Fruit fly (Drosophila melanogaster): Measurements from ENCODE around the gene Taf7.

The Taf7 gene

dm6 chr3R:7907311-7907710, at the start of gene Taf7, which contains the start of gene EMC1 (continued):
- TF ChIP-seq CG10267 (tag; optimal IDR thresholded peaks at IDR 0.05), result peak; percentile 55
- TF ChIP-seq pzg (GFP tag; optimal IDR thresholded peaks at IDR 0.05), result peak; percentile 83
- TF ChIP-seq Mrtf (GFP tag; IDR thresholded peaks at IDR 0.05), result no peak
- TF ChIP-seq zfh2 (GFP tag; optimal IDR thresholded peaks at IDR 0.05), result peak; percentile 58
- TF ChIP-seq croc (GFP tag; conservative IDR thresholded peaks at IDR 0.05), result no peak
- TF ChIP-seq Poxn (GFP tag; IDR thresholded peaks at IDR 0.05), result no peak
- no peak for TF ChIP-seq bowl (GFP tag; IDR thresholded peaks at IDR 0.05)
- no peak for TF ChIP-seq HHEX (GFP tag; optimal IDR thresholded peaks at IDR 0.05)
- TF ChIP-seq tx (GFP tag; optimal IDR thresholded peaks at IDR 0.05), result peak; percentile 17
- TF ChIP-seq CG6689 (GFP tag; IDR thresholded peaks at IDR 0.05), result no peak
- TF ChIP-seq CG12744 (GFP tag; optimal IDR thresholded peaks at IDR 0.05), result no peak
- no peak for TF ChIP-seq pan (optimal IDR thresholded peaks at IDR 0.05)
- no peak for TF ChIP-seq pan (GFP tag; optimal IDR thresholded peaks at IDR 0.05 in 1 of 2, IDR thresholded peaks at IDR 0.05 in 1 of 2)
- no peak for TF ChIP-seq CG10565 (GFP tag; optimal IDR thresholded peaks at IDR 0.05)
- TF ChIP-seq luna (GFP tag; optimal IDR thresholded peaks at IDR 0.05), result peak; percentile 13
- TF ChIP-seq CG30020 (tag; optimal IDR thresholded peaks at IDR 0.05), result peak; percentile 86
- peak; percentile 50 for TF ChIP-seq CG9876 (GFP tag; optimal IDR thresholded peaks at IDR 0.05)
- no peak for TF ChIP-seq CG15269 (tag; optimal IDR thresholded peaks at IDR 0.05)
- TF ChIP-seq Bgb (GFP tag; IDR thresholded peaks at IDR 0.05; ENCODE audit: partially characterized antibody), result peak; percentile 87
- TF ChIP-seq odd (GFP tag; optimal IDR thresholded peaks at IDR 0.05), result no peak
- no peak for TF ChIP-seq salm (tag; optimal IDR thresholded peaks at IDR 0.05)
- no peak for TF ChIP-seq caup (GFP tag; optimal IDR thresholded peaks at IDR 0.05; ENCODE audit: severe bottlenecking)
- TF ChIP-seq peb (GFP tag; IDR thresholded peaks at IDR 0.05), result no peak
- TF ChIP-seq maf-S (GFP tag; optimal IDR thresholded peaks at IDR 0.05), result peak; percentile 28
- peak; percentile 68 for TF ChIP-seq Elba2 (GFP tag; optimal IDR thresholded peaks at IDR 0.05)
- TF ChIP-seq CG1792 (GFP tag; optimal IDR thresholded peaks at IDR 0.05), result peak; percentile 39
- peak; percentile 60 for TF ChIP-seq CG7786 (GFP tag; optimal IDR thresholded peaks at IDR 0.05)
- TF ChIP-seq CG31224 (GFP tag; IDR thresholded peaks at IDR 0.05), result no peak
- TF ChIP-seq CG1024 (GFP tag; IDR thresholded peaks at IDR 0.05), result no peak
- TF ChIP-seq eve (GFP tag; optimal IDR thresholded peaks at IDR 0.05), result no peak
- TF ChIP-seq CG33557 (GFP tag; optimal IDR thresholded peaks at IDR 0.05), result peak; percentile 52
- TF ChIP-seq wor (GFP tag; IDR thresholded peaks at IDR 0.05), result no peak
- no peak for TF ChIP-seq CG11723 (GFP tag; optimal IDR thresholded peaks at IDR 0.05)
- TF ChIP-seq MESR4 (GFP tag; optimal IDR thresholded peaks at IDR 0.05), result no peak
- TF ChIP-seq CG15696 (tag; optimal IDR thresholded peaks at IDR 0.05), result peak; percentile 44
- TF ChIP-seq ato (GFP tag; IDR thresholded peaks at IDR 0.05; ENCODE audit: partially characterized antibody), result no peak; the same call in none of the 2 replicates
- no peak for TF ChIP-seq sqz (GFP tag; optimal IDR thresholded peaks at IDR 0.05)
- no peak for TF ChIP-seq CG1233 (GFP tag; optimal IDR thresholded peaks at IDR 0.05)
- peak; percentile 72 for TF ChIP-seq mam (GFP tag; optimal IDR thresholded peaks at IDR 0.05)
- TF ChIP-seq H15 (GFP tag; IDR thresholded peaks at IDR 0.05), result no peak
- TF ChIP-seq CG4707 (GFP tag; optimal IDR thresholded peaks at IDR 0.05), result no peak
- TF ChIP-seq Pdp1 (GFP tag; optimal IDR thresholded peaks at IDR 0.05), result peak; percentile 29 to 52
- TF ChIP-seq stwl (tag; optimal IDR thresholded peaks at IDR 0.05), result peak; percentile 54
- TF ChIP-seq Ada2b (GFP tag; IDR thresholded peaks at IDR 0.05), result no peak
- no peak for TF ChIP-seq sim (GFP tag; IDR thresholded peaks at IDR 0.05)
- TF ChIP-seq bsh (GFP tag; optimal IDR thresholded peaks at IDR 0.05), result no peak
- no peak for TF ChIP-seq CG2199 (GFP tag; IDR thresholded peaks at IDR 0.05)
- TF ChIP-seq HLH3B (GFP tag; IDR thresholded peaks at IDR 0.05), result no peak
- TF ChIP-seq CG12071 (GFP tag; optimal IDR thresholded peaks at IDR 0.05), result no peak
- no peak for TF ChIP-seq CG2712 (tag; optimal IDR thresholded peaks at IDR 0.05)
- no peak for TF ChIP-seq CG3838 (GFP tag; optimal IDR thresholded peaks at IDR 0.05)
- TF ChIP-seq dmrt99B (tag; optimal IDR thresholded peaks at IDR 0.05), result no peak

Measured in whole organism, embryonic.